Worm (Caenorhabditis elegans) whole organism, mixed stage, embryonic: ENCODE results near the gene F23H11.5.

ENCODE experiments used
- M03D4.4 ChIP-seq: sonication (generic microtip); optimal IDR thresholded peaks from 2 replicates; lab custom pipeline; 2017; ENCODE audit warnings: mild to moderate bottlenecking, missing genetic modification characterization, missing compliant biosample characterization
- bed-3 ChIP-seq: fragments of 200-800 bp; sonication (Bioruptor generic); optimal IDR thresholded peaks from 3 replicates; lab custom pipeline; 2018; ENCODE audit warnings: mild to moderate bottlenecking, missing genetic modification characterization, moderate library complexity, missing compliant biosample characterization
- ceh-39 ChIP-seq: fragments of 150-350 bp; optimal IDR thresholded peaks from 2 replicates; lab custom pipeline; 2014; ENCODE audit warnings: missing biosample characterization, missing genetic modification characterization
- ceh-83 ChIP-seq: fragments of 200-800 bp; sonication (Bioruptor generic); optimal IDR thresholded peaks from 2 replicates; lab custom pipeline; 2018; ENCODE audit warnings: mild to moderate bottlenecking, missing genetic modification characterization, missing compliant biosample characterization
- ces-1 ChIP-seq: fragments of 150-350 bp; optimal IDR thresholded peaks from 2 replicates; lab custom pipeline; 2014; ENCODE audit warnings: missing biosample characterization, missing genetic modification reagents, missing genetic modification characterization
- cnd-1 ChIP-seq: fragments of 200-800 bp; sonication (Bioruptor generic); optimal IDR thresholded peaks from 2 replicates; lab custom pipeline; 2018; ENCODE audit warnings: mild to moderate bottlenecking, missing genetic modification characterization, missing compliant biosample characterization
- drap-1 ChIP-seq: fragments of 200-800 bp; sonication (Bioruptor generic); optimal IDR thresholded peaks from 3 replicates; lab custom pipeline; 2018; ENCODE audit warnings: mild to moderate bottlenecking, missing genetic modification characterization, missing compliant biosample characterization
- elt-1 ChIP-seq: sonication (generic microtip); optimal IDR thresholded peaks from 2 replicates; lab custom pipeline; 2017; ENCODE audit warnings: missing genetic modification characterization, mild to moderate bottlenecking, missing compliant biosample characterization, antibody characterized with exemption, moderate library complexity, borderline replicate concordance; ENCODE audit not compliant: insufficient read depth
- elt-3 ChIP-seq: fragments of 150-350 bp; optimal IDR thresholded peaks from 2 replicates; lab custom pipeline; 2014; ENCODE audit warnings: missing biosample characterization, missing genetic modification characterization
- flh-1 ChIP-seq: fragments of 200-800 bp; sonication (Bioruptor generic); optimal IDR thresholded peaks from 2 replicates; lab custom pipeline; 2018; ENCODE audit warnings: mild to moderate bottlenecking, missing genetic modification characterization, moderate library complexity, missing compliant biosample characterization
- ham-2 ChIP-seq: fragments of 200-800 bp; sonication (Bioruptor generic); optimal IDR thresholded peaks from 2 replicates; lab custom pipeline; 2018; ENCODE audit warnings: mild to moderate bottlenecking, missing genetic modification characterization, missing compliant biosample characterization
- hlh-1 ChIP-seq: fragments of 150-350 bp; optimal IDR thresholded peaks from 2 replicates; lab custom pipeline; 2014; ENCODE audit warnings: missing biosample characterization, missing genetic modification reagents, missing genetic modification characterization
- lin-32 ChIP-seq: fragments of 200-800 bp; sonication (Bioruptor generic); optimal IDR thresholded peaks from 2 replicates; lab custom pipeline; 2018; ENCODE audit warnings: mild to moderate bottlenecking, missing genetic modification characterization, missing compliant biosample characterization
- lsy-2 ChIP-seq: fragments of 150-350 bp; optimal IDR thresholded peaks from 2 replicates; lab custom pipeline; 2014; ENCODE audit warnings: missing biosample characterization, missing genetic modification characterization
- mab-5 ChIP-seq: fragments of 150-350 bp; optimal IDR thresholded peaks from 2 replicates; lab custom pipeline; 2014; ENCODE audit warnings: missing biosample characterization, missing genetic modification characterization
- mep-1 ChIP-seq: fragments of 150-350 bp; optimal IDR thresholded peaks from 2 replicates; lab custom pipeline; 2017; ENCODE audit warnings: missing biosample characterization, missing genetic modification reagents, missing genetic modification characterization, inconsistent platforms
- mls-2 ChIP-seq: sonication (generic microtip); optimal IDR thresholded peaks from 2 replicates; lab custom pipeline; 2016; ENCODE audit warnings: mild to moderate bottlenecking, missing genetic modification characterization, moderate library complexity, missing compliant biosample characterization
- nhr-12 ChIP-seq: fragments of 150-350 bp; optimal IDR thresholded peaks from 2 replicates; lab custom pipeline; 2014; ENCODE audit warnings: missing biosample characterization, missing genetic modification characterization
- nhr-2 ChIP-seq: fragments of 150-350 bp; optimal IDR thresholded peaks from 2 replicates; lab custom pipeline; 2014; ENCODE audit warnings: missing biosample characterization, missing genetic modification characterization
- nhr-237 ChIP-seq: fragments of 150-350 bp; optimal IDR thresholded peaks from 2 replicates; lab custom pipeline; 2014; ENCODE audit warnings: missing biosample characterization, missing genetic modification characterization
- nhr-28 ChIP-seq: fragments of 150-350 bp; optimal IDR thresholded peaks from 2 replicates; lab custom pipeline; 2014; ENCODE audit warnings: missing biosample characterization, missing genetic modification characterization
- nhr-76 ChIP-seq: sonication (generic microtip); optimal IDR thresholded peaks from 2 replicates; lab custom pipeline; 2017; ENCODE audit warnings: missing biosample characterization, missing genetic modification characterization
- pha-4 ChIP-seq: fragments of 150-350 bp; optimal IDR thresholded peaks from 2 replicates; lab custom pipeline; 2018; ENCODE audit warnings: missing biosample characterization, missing genetic modification reagents, missing genetic modification characterization
- sem-2 ChIP-seq: fragments of 200-800 bp; sonication (Bioruptor generic); optimal IDR thresholded peaks from 2 replicates; lab custom pipeline; 2018; ENCODE audit warnings: mild to moderate bottlenecking, missing genetic modification characterization, missing compliant biosample characterization
- snpc-4 ChIP-seq: fragments of 150-350 bp; optimal IDR thresholded peaks from 2 replicates; lab custom pipeline; 2014; ENCODE audit warnings: missing biosample characterization, missing genetic modification characterization
- sptf-1 ChIP-seq: sonication (generic microtip); optimal IDR thresholded peaks from 2 replicates; lab custom pipeline; 2017; ENCODE audit warnings: mild to moderate bottlenecking, missing genetic modification characterization, moderate library complexity, missing compliant biosample characterization
- tbx-8 ChIP-seq: fragments of 200-800 bp; sonication (Bioruptor generic); optimal IDR thresholded peaks from 2 replicates; lab custom pipeline; 2018; ENCODE audit warnings: mild to moderate bottlenecking, missing genetic modification characterization, moderate library complexity, missing compliant biosample characterization
- unc-120 ChIP-seq: sonication (generic microtip); optimal IDR thresholded peaks from 2 replicates; lab custom pipeline; 2017; ENCODE audit warnings: missing genetic modification characterization, missing compliant biosample characterization; ENCODE audit not compliant: poor library complexity, severe bottlenecking
- unc-39 ChIP-seq: fragments of 150-350 bp; optimal IDR thresholded peaks from 2 replicates; lab custom pipeline; 2014; ENCODE audit warnings: missing biosample characterization, missing genetic modification characterization
- unc-62 ChIP-seq: fragments of 150-350 bp; optimal IDR thresholded peaks from 2 replicates; lab custom pipeline; 2014; ENCODE audit warnings: missing biosample characterization, missing genetic modification reagents, missing genetic modification characterization
- zip-8 ChIP-seq: fragments of 150-350 bp; optimal IDR thresholded peaks from 2 replicates; lab custom pipeline; 2014; ENCODE audit warnings: missing biosample characterization, missing genetic modification characterization

Gene F23H11.5

ce11 chrIII:872373-872772 is 38.0 kb downstream of the F23H11.5 start, which contains the start of the genes T24C4.3 and clc-20:
Gene T24C4.3, minus strand, starts transcription at chrIII:872473.
Gene clc-20, plus strand, starts transcription at chrIII:872583.
- TF ChIP-seq ceh-39 (tag; lab: Kevin White, UChicago) (no peak), elt-3 (tag; lab: Kevin White, UChicago) (no peak), zip-8 (tag; lab: Kevin White, UChicago) (no peak), lsy-2 (no peak), drap-1 (GFP tag; lab: Kevin White, UChicago) (no peak), tbx-8 (GFP tag; lab: Kevin White, UChicago) (no peak), nhr-76 (tag; lab: Kevin White, UChicago) (no peak), lin-32 (GFP tag; lab: Kevin White, UChicago) (no peak), unc-39 (tag; lab: Kevin White, UChicago) (no peak), hlh-1 (tag; lab: Kevin White, UChicago) (no peak), unc-120 (no peak), nhr-237 (no peak), nhr-12 (tag; lab: Kevin White, UChicago) (no peak), mab-5 (tag; lab: Kevin White, UChicago) (no peak), nhr-28 (tag; lab: Kevin White, UChicago) (no peak), snpc-4 (tag; lab: Kevin White, UChicago) (no peak)
- TF ChIP-seq, all 35 proteins: peak for 0

- TF ChIP-seq unc-39 (tag; lab: Kevin White, UChicago) (peak; percentile 68), mep-1 (tag; lab: Kevin White, UChicago) (peak; percentile 8), pha-4 (tag; lab: Kevin White, UChicago) (no peak), nhr-2 (peak; percentile 71), ceh-39 (tag; lab: Kevin White, UChicago) (peak; percentile 20), M03D4.4 (tag; lab: Kevin White, UChicago) (no peak), nhr-76 (tag; lab: Kevin White, UChicago) (no peak), mls-2 (tag; lab: Kevin White, UChicago) (no peak), cnd-1 (tag; lab: Kevin White, UChicago) (peak; percentile 57), elt-1 (tag; lab: Kevin White, UChicago) (peak; percentile 49), bed-3 (GFP tag; lab: Kevin White, UChicago) (no peak), elt-3 (tag; lab: Kevin White, UChicago) (no peak), ham-2 (no peak), zip-8 (tag; lab: Kevin White, UChicago) (peak; percentile 67)
- TF ChIP-seq, all 35 proteins: peak for 7
Observed at ce11 chrIII:870555-870954, 39.8 kb downstream of the F23H11.5 start.

ce11 chrIII:869869-870268 is 40.5 kb downstream of the F23H11.5 start, which contains the start of gene T24C4.2:
Gene T24C4.2, minus strand, starts transcription at chrIII:869969.
- TF ChIP-seq elt-3 (tag; lab: Kevin White, UChicago) (no peak), ces-1 (no peak), unc-62 (GFP tag; lab: Kevin White, UChicago) (no peak), nhr-12 (tag; lab: Kevin White, UChicago) (no peak), mep-1 (tag; lab: Kevin White, UChicago) (no peak), sem-2 (GFP tag; lab: Kevin White, UChicago) (no peak), mab-5 (tag; lab: Kevin White, UChicago) (no peak), nhr-28 (tag; lab: Kevin White, UChicago) (no peak), snpc-4 (tag; lab: Kevin White, UChicago) (no peak), nhr-2 (no peak), zip-8 (tag; lab: Kevin White, UChicago) (peak; percentile 42), flh-1 (GFP tag; lab: Kevin White, UChicago) (no peak), elt-1 (tag; lab: Kevin White, UChicago) (no peak), ceh-83 (GFP tag; lab: Kevin White, UChicago) (no peak), cnd-1 (tag; lab: Kevin White, UChicago) (peak; percentile 20), mls-2 (tag; lab: Kevin White, UChicago) (no peak), sptf-1 (no peak), pha-4 (tag; lab: Kevin White, UChicago) (no peak), ceh-39 (tag; lab: Kevin White, UChicago) (peak; percentile 47), unc-120 (no peak), lin-32 (GFP tag; lab: Kevin White, UChicago) (peak; percentile 22)

- no peak for TF ChIP-seq sem-2 (GFP tag; lab: Kevin White, UChicago)
- no peak for TF ChIP-seq mep-1 (tag; lab: Kevin White, UChicago)
- no peak for TF ChIP-seq elt-3 (tag; lab: Kevin White, UChicago)
- TF ChIP-seq lin-32 (GFP tag; lab: Kevin White, UChicago), result peak; percentile 69
- no peak for TF ChIP-seq tbx-8 (GFP tag; lab: Kevin White, UChicago)
Observed at ce11 chrIII:868866-869265, 41.5 kb downstream of the F23H11.5 start.
